Worm (Caenorhabditis elegans): ENCODE measurements around the gene T15B12.1.

Gene T15B12.1

DNA sequence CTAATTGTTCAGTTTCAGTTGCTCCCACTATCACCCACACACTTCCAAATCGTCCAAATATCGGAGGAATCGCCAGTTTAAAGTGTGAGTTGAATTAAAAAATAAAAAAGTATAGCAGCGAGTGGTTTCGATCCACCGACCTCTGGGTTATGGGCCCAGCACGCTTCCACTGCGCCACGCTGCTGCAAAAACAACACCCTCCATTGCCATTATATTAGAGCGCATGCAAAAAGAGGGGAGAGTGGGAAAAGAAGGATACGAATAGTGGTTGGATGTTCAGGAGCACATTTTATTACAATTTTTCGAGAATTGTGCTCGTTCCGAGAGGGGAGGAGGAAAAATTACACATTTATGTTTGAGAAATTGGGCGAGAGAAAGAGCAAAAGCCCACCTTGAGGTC, 6.9 kb downstream of the T15B12.1 start:
- TF ChIP-seq F16B12.6 (tag; optimal IDR thresholded peaks at IDR 0.05) (no peak), ama-1 (optimal IDR thresholded peaks at IDR 0.05) (no peak), vab-15 (tag; optimal IDR thresholded peaks at IDR 0.05) (peak; percentile 27), aly-2 (tag; optimal IDR thresholded peaks at IDR 0.05) (no peak), nhr-11 (tag; optimal IDR thresholded peaks at IDR 0.05) (no peak), mef-2 (tag; optimal IDR thresholded peaks at IDR 0.05) (no peak), elt-2 (tag; optimal IDR thresholded peaks at IDR 0.05) (peak; percentile 40), zag-1 (tag; optimal IDR thresholded peaks at IDR 0.05) (no peak), pax-3 (tag; optimal IDR thresholded peaks at IDR 0.05) (no peak), nhr-47 (tag; optimal IDR thresholded peaks at IDR 0.05) (peak; percentile 74), irx-1 (tag; optimal IDR thresholded peaks at IDR 0.05) (peak; percentile 33), snpc-4 (tag; optimal IDR thresholded peaks at IDR 0.05) (no peak), lin-15B (tag; optimal IDR thresholded peaks at IDR 0.05) (no peak), nhr-77 (tag; optimal IDR thresholded peaks at IDR 0.05) (peak; percentile 32), zip-4 (GFP tag; optimal IDR thresholded peaks at IDR 0.05) (peak; percentile 34), hlh-4 (tag; optimal IDR thresholded peaks at IDR 0.05) (no peak), grh-1 (GFP tag; IDR thresholded peaks at IDR 0.05) (no peak), efl-1 (optimal IDR thresholded peaks at IDR 0.05) (peak; percentile 45 to 61), efl-1 (GFP tag; optimal IDR thresholded peaks at IDR 0.05 in 1 of 2) (peak; percentile 36 to 93), fkh-4 (tag; optimal IDR thresholded peaks at IDR 0.05; ENCODE audit: borderline replicate concordance) (no peak), dpl-1 (GFP tag; optimal IDR thresholded peaks at IDR 0.05) (peak; percentile 12 to 43 (median 26)), rnt-1 (tag; optimal IDR thresholded peaks at IDR 0.05) (peak; percentile 81), nhr-20 (tag; optimal IDR thresholded peaks at IDR 0.05) (no peak), C34B4.2 (tag; optimal IDR thresholded peaks at IDR 0.05) (no peak), unc-62 (GFP tag; optimal IDR thresholded peaks at IDR 0.05) (no peak), hpl-2 (GFP tag; optimal IDR thresholded peaks at IDR 0.05) (no peak), mab-9 (GFP tag; IDR thresholded peaks at IDR 0.05) (no peak), lin-35 (GFP tag; optimal IDR thresholded peaks at IDR 0.05) (peak; percentile 43 to 61), C16A3.4 (tag; optimal IDR thresholded peaks at IDR 0.05) (peak; percentile 40), elt-3 (tag; optimal IDR thresholded peaks at IDR 0.05) (peak in 1 of 6 experiments; percentile 8), fkh-10 (GFP tag; optimal IDR thresholded peaks at IDR 0.05) (no peak), hlh-17 (GFP tag; optimal IDR thresholded peaks at IDR 0.05; ENCODE audit: borderline replicate concordance) (no peak), sup-37 (GFP tag; optimal IDR thresholded peaks at IDR 0.05) (no peak), unc-130 (tag; optimal IDR thresholded peaks at IDR 0.05) (no peak), dsc-1 (tag; optimal IDR thresholded peaks at IDR 0.05) (peak; percentile 76), fos-1 (tag; optimal IDR thresholded peaks at IDR 0.05) (no peak), C04F5.9 (tag; optimal IDR thresholded peaks at IDR 0.05) (no peak), sox-4 (tag; optimal IDR thresholded peaks at IDR 0.05) (no peak), ceh-90 (tag; optimal IDR thresholded peaks at IDR 0.05) (no peak), ceh-88 (GFP tag; IDR thresholded peaks at IDR 0.05) (0 out of 2 replicates have a peak, but pooled peaks have one; percentile 8), mep-1 (tag; optimal IDR thresholded peaks at IDR 0.05) (peak; percentile 64), nhr-84 (tag; optimal IDR thresholded peaks at IDR 0.05) (no peak), nhr-237 (tag; optimal IDR thresholded peaks at IDR 0.05) (no peak), nhr-90 (tag; optimal IDR thresholded peaks at IDR 0.05; ENCODE audit: poor library complexity) (peak; percentile 62), nhr-19 (GFP tag; conservative IDR thresholded peaks at IDR 0.05) (peak; percentile 81), unc-86 (tag; optimal IDR thresholded peaks at IDR 0.05) (peak; percentile 16), nhr-28 (tag; optimal IDR thresholded peaks at IDR 0.05) (no peak), tlp-1 (tag; optimal IDR thresholded peaks at IDR 0.05) (no peak), lin-39 (tag; optimal IDR thresholded peaks at IDR 0.05) (peak; percentile 43), nhr-85 (tag) (no peak), swsn-7 (tag; optimal IDR thresholded peaks at IDR 0.05) (peak; percentile 65), tbx-2 (tag; optimal IDR thresholded peaks at IDR 0.05) (peak; percentile 57), ets-5 (GFP tag; IDR thresholded peaks at IDR 0.05) (no peak), unc-30 (tag; optimal IDR thresholded peaks at IDR 0.05) (no peak), isw-1 (GFP tag; IDR thresholded peaks at IDR 0.05) (no peak; the same call in 1 of the 2 replicates)
